Worm (Caenorhabditis elegans) whole organism, L3 larva: ENCODE results near the gene str-101.
"Not testable (repeated sequence)": the region's sequence is repeated elsewhere in the genome, so short reads cannot be mapped to it uniquely, and the experiment has no call there.

Source experiments
- R02D3.7 ChIP-seq: fragments of 150-350 bp; optimal IDR thresholded peaks from 2 replicates; lab custom pipeline; 2014; ENCODE audit warnings: missing biosample characterization, missing genetic modification characterization
- ZK546.5 ChIP-seq: sonication (generic microtip); optimal IDR thresholded peaks from 2 replicates; lab custom pipeline; 2017; ENCODE audit warnings: missing biosample characterization, missing genetic modification characterization
- aly-2 ChIP-seq: fragments of 150-350 bp; optimal IDR thresholded peaks from 2 replicates; lab custom pipeline; 2014; ENCODE audit warnings: missing biosample characterization, missing genetic modification characterization
- ama-1 ChIP-seq: fragments of 150-350 bp; optimal IDR thresholded peaks from 2 replicates; lab custom pipeline; 2018
- daf-12 ChIP-seq: fragments of 150-350 bp; optimal IDR thresholded peaks from 2 replicates; lab custom pipeline; 2014; ENCODE audit warnings: missing biosample characterization, missing genetic modification reagents, missing genetic modification characterization
- egl-27 ChIP-seq: sonication (generic microtip); optimal IDR thresholded peaks from 4 replicates; lab custom pipeline; 2017; ENCODE audit warnings: missing biosample characterization, missing genetic modification reagents, missing genetic modification characterization
- egl-5 ChIP-seq: fragments of 150-350 bp; optimal IDR thresholded peaks from 2 replicates; lab custom pipeline; 2017; ENCODE audit warnings: missing biosample characterization, missing genetic modification reagents, missing genetic modification characterization, inconsistent platforms
- elt-1 ChIP-seq: fragments of 150-350 bp; optimal IDR thresholded peaks from 2 replicates; lab custom pipeline; 2014; ENCODE audit warnings: missing biosample characterization, missing genetic modification characterization
- elt-2 ChIP-seq: sonication (generic microtip); optimal IDR thresholded peaks from 2 replicates; lab custom pipeline; 2016; ENCODE audit warnings: missing genetic modification reagents, mild to moderate bottlenecking, missing genetic modification characterization, missing compliant biosample characterization
- elt-3 ChIP-seq, 3 experiments: fragments of 150-350 bp in 1 of 3; sonication (generic microtip) in 2 of 3; optimal IDR thresholded peaks; 2 replicates in 2 of 3; 4 replicates in 1 of 3; lab custom pipeline; 2014 to 2017; ENCODE audit warnings: missing biosample characterization in 3 of 3, missing genetic modification characterization in 3 of 3
- eor-1 ChIP-seq, 2 experiments: fragments of 150-350 bp; optimal IDR thresholded peaks; 2 replicates each; lab custom pipeline; 2014 to 2018; ENCODE audit warnings: missing biosample characterization in 2 of 2, missing genetic modification characterization in 2 of 2
- fkh-2 ChIP-seq: fragments of 150-350 bp; optimal IDR thresholded peaks from 2 replicates; lab custom pipeline; 2014; ENCODE audit warnings: missing biosample characterization, missing genetic modification reagents, missing genetic modification characterization
- fos-1 ChIP-seq: fragments of 150-350 bp; optimal IDR thresholded peaks from 2 replicates; lab custom pipeline; 2014; ENCODE audit warnings: missing biosample characterization, missing genetic modification characterization
- hmg-11 ChIP-seq: sonication (generic microtip); optimal IDR thresholded peaks from 2 replicates; lab custom pipeline; 2016; ENCODE audit warnings: missing genetic modification characterization, missing compliant biosample characterization
- lin-15B ChIP-seq: fragments of 150-350 bp; optimal IDR thresholded peaks from 2 replicates; lab custom pipeline; 2014; ENCODE audit warnings: missing biosample characterization, missing genetic modification characterization
- lin-39 ChIP-seq: fragments of 150-350 bp; optimal IDR thresholded peaks from 2 replicates; lab custom pipeline; 2018; ENCODE audit warnings: missing biosample characterization, missing genetic modification reagents, missing genetic modification characterization
- lsy-12 ChIP-seq: sonication (generic microtip); optimal IDR thresholded peaks from 2 replicates; lab custom pipeline; 2016; ENCODE audit warnings: mild to moderate bottlenecking, missing genetic modification characterization, missing compliant biosample characterization
- mml-1 ChIP-seq: fragments of 150-350 bp; sonication (generic microtip); optimal IDR thresholded peaks from 3 replicates; lab custom pipeline; 2014; ENCODE audit warnings: missing biosample characterization, missing genetic modification characterization
- nhr-11 ChIP-seq: fragments of 150-350 bp; optimal IDR thresholded peaks from 2 replicates; lab custom pipeline; 2014; ENCODE audit warnings: missing biosample characterization, missing genetic modification characterization
- nhr-23 ChIP-seq: fragments of 150-350 bp; optimal IDR thresholded peaks from 2 replicates; lab custom pipeline; 2014; ENCODE audit warnings: missing biosample characterization, missing genetic modification reagents, missing genetic modification characterization
- nhr-237 ChIP-seq: fragments of 150-350 bp; optimal IDR thresholded peaks from 2 replicates; lab custom pipeline; 2014; ENCODE audit warnings: missing biosample characterization, missing genetic modification characterization
- nhr-28 ChIP-seq: fragments of 150-350 bp; optimal IDR thresholded peaks from 2 replicates; lab custom pipeline; 2014; ENCODE audit warnings: missing biosample characterization, missing genetic modification characterization
- nhr-43 ChIP-seq: sonication (generic microtip); optimal IDR thresholded peaks from 2 replicates; lab custom pipeline; 2016; ENCODE audit warnings: mild to moderate bottlenecking, missing genetic modification characterization, missing compliant biosample characterization; ENCODE audit not compliant: poor library complexity, severe bottlenecking
- nhr-67 ChIP-seq: fragments of 150-350 bp; optimal IDR thresholded peaks from 2 replicates; lab custom pipeline; 2014; ENCODE audit warnings: missing biosample characterization, missing genetic modification characterization
- nhr-76 ChIP-seq: fragments of 150-350 bp; sonication (generic microtip); optimal IDR thresholded peaks from 5 replicates; lab custom pipeline; 2014; ENCODE audit warnings: missing biosample characterization, missing genetic modification characterization
- nhr-77 ChIP-seq: fragments of 150-350 bp; optimal IDR thresholded peaks from 2 replicates; lab custom pipeline; 2014; ENCODE audit warnings: missing biosample characterization, missing genetic modification characterization
- pha-4 ChIP-seq: fragments of 150-350 bp; optimal IDR thresholded peaks from 2 replicates; lab custom pipeline; 2014; ENCODE audit warnings: missing biosample characterization, missing genetic modification reagents, missing genetic modification characterization
- pqm-1 ChIP-seq: fragments of 150-350 bp; optimal IDR thresholded peaks from 2 replicates; lab custom pipeline; 2017; ENCODE audit warnings: missing biosample characterization, missing genetic modification characterization, inconsistent platforms
- sea-2 ChIP-seq: fragments of 150-350 bp; sonication (generic microtip); optimal IDR thresholded peaks from 4 replicates; lab custom pipeline; 2014; ENCODE audit warnings: missing biosample characterization, missing genetic modification reagents, missing genetic modification characterization
- snpc-4 ChIP-seq: fragments of 150-350 bp; optimal IDR thresholded peaks from 2 replicates; lab custom pipeline; 2014; ENCODE audit warnings: missing biosample characterization, missing genetic modification characterization
- unc-39 ChIP-seq: sonication (generic microtip); optimal IDR thresholded peaks from 4 replicates; lab custom pipeline; 2017; ENCODE audit warnings: missing biosample characterization, missing genetic modification characterization
- unc-62 ChIP-seq: fragments of 150-350 bp; sonication (generic microtip); optimal IDR thresholded peaks from 4 replicates; lab custom pipeline; 2014; ENCODE audit warnings: missing biosample characterization, missing genetic modification reagents, missing genetic modification characterization
- zag-1 ChIP-seq: fragments of 150-350 bp; optimal IDR thresholded peaks from 2 replicates; lab custom pipeline; 2014; ENCODE audit warnings: missing biosample characterization, missing genetic modification characterization
- ztf-11 ChIP-seq: fragments of 150-350 bp; optimal IDR thresholded peaks from 2 replicates; lab custom pipeline; 2014; ENCODE audit warnings: missing biosample characterization, missing genetic modification characterization
- ztf-4 ChIP-seq: fragments of 150-350 bp; optimal IDR thresholded peaks from 2 replicates; lab custom pipeline; 2014; ENCODE audit warnings: missing biosample characterization, missing genetic modification characterization

The str-101 gene

DNA sequence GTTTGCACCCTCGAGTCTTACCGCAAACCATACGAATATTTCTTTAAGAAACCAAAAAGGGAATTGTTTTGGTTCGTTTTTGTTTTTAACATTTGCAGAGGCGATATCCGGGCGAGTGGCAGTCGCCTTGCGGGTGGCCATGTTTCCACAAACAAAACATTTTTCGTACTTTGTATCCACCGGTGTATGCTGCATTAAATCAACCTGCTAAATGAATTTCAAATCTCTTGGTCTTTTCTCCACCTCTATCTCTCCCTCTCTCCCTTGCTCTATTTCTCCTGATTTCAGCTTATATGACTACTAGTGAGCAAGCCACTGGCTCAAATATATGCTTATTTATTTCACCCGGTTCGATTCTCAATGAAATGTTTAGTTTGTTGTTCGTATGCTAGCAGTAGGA lies 34.6 kb downstream of the str-101 start, which contains the start of gene nhr-52:
TSS of gene nhr-52 (plus strand) at position 301 of the 400 bp plus-strand sequence.
- TF ChIP-seq hmg-11: no peak
- no peak for TF ChIP-seq nhr-76
- no peak for TF ChIP-seq nhr-77 (tag; lab: Kevin White, UChicago)
- no peak for TF ChIP-seq elt-3 (tag; optimal IDR thresholded peaks at IDR 0.05; lab: Kevin White, UChicago)
- no peak for TF ChIP-seq unc-62
- no peak for TF ChIP-seq lin-15B
- TF ChIP-seq zag-1 (tag; lab: Kevin White, UChicago): no peak
- TF ChIP-seq elt-2 (tag; lab: Kevin White, UChicago): no peak
- no peak for TF ChIP-seq daf-12
- TF ChIP-seq pqm-1 (tag; lab: Kevin White, UChicago): no peak
- no peak for TF ChIP-seq egl-5
- no peak for TF ChIP-seq pha-4 (tag; lab: Kevin White, UChicago)
- no peak for TF ChIP-seq ZK546.5 (tag; lab: Kevin White, UChicago)
- TF ChIP-seq snpc-4 (tag; lab: Kevin White, UChicago): no peak
- no peak for TF ChIP-seq aly-2 (tag; lab: Kevin White, UChicago)
- no peak for TF ChIP-seq mml-1 (tag; lab: Kevin White, UChicago)
- no peak for TF ChIP-seq ztf-4 (tag; lab: Kevin White, UChicago)
- TF ChIP-seq lin-39 (tag; lab: Kevin White, UChicago): no peak

DNA sequence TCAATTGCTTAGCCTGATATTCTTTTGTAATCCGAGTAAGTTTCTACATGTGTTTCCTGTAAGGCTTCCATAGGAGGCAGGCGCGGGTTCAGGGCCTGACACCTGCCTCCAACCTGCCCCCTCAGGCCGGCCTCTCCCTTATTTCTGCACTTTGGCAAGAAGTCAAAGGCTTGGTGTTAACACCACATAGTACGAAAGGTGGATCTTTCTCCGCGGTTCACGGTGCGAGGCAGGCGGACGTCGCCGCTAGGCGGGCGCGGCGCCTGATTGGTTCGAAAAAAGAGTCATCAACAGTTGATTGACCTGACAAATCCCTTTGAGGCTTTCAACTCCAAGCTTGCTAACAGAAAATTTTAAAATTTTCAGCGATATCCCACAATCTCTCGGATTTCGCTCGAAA lies 36.9 kb downstream of the str-101 start:
- TF ChIP-seq nhr-11 (tag; lab: Kevin White, UChicago) (no peak), hmg-11 (no peak), egl-27 (tag; lab: Kevin White, UChicago) (no peak), pqm-1 (tag; lab: Kevin White, UChicago) (no peak), sea-2 (GFP tag; lab: Kevin White, UChicago) (no peak), nhr-23 (tag; lab: Kevin White, UChicago) (no peak), eor-1 (tag; optimal IDR thresholded peaks at IDR 0.05; lab: Kevin White, UChicago) (no peak), mml-1 (tag; lab: Kevin White, UChicago) (no peak), lsy-12 (tag; lab: Kevin White, UChicago) (no peak), nhr-43 (tag; lab: Kevin White, UChicago) (no peak), elt-1 (no peak), elt-2 (tag; lab: Kevin White, UChicago) (no peak)

DNA sequence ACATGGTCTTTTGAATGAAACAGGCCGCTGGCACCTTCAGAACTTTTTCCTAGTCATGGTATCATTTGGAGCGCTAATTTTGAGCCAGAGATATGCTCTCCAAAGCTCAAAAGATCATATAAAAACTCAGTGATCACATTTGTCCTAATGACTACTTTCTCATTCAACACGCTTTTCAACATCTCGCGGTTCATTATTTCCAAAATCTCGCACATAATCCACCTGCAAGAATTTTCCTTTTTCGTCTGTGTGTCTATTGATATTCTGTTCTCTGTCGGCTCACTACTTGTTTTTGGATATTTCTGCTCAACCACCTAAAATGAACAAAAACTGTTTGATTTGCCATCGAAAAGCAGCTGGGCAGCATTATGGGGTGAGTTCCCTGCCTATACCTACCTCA lies 38.1 kb downstream of the str-101 start, which contains the start of gene nhr-51:
TSS of gene nhr-51 (plus strand) at position 301 of the 400 bp plus-strand sequence.
- TF ChIP-seq ztf-11 (tag; lab: Kevin White, UChicago) (no peak), nhr-28 (no peak), hmg-11 (no peak), elt-1 (no peak), fos-1 (tag; lab: Kevin White, UChicago) (no peak), unc-62 (no peak), sea-2 (GFP tag; lab: Kevin White, UChicago) (no peak), fkh-2 (tag; lab: Kevin White, UChicago) (no peak), lin-39 (tag; lab: Kevin White, UChicago) (no peak), nhr-237 (tag; lab: Kevin White, UChicago) (no peak)

DNA sequence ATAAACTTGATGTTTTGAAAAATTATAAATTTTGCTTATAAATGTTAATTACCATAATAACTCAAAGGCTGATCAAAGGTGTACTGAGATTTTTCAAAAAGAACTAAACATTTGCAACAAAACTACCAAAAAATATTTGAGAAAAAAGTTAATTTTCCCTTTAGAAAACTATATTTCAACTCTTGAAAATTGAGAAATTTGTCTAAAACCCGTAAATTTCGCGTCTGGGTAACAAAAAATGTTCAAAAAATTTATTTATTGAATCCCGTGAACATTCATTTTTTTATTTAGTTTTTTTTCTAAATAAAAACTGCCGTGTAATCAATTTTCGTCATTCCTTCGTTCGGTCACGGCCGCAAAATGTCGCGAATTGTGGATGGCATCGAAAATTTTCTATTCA lies 41.7 kb downstream of the str-101 start, which contains the start of gene K06B4.15:
TSS of gene K06B4.15 (plus strand) at position 301 of the 400 bp plus-strand sequence.
- TF ChIP-seq unc-39, nhr-237, elt-2 (tag; lab: Kevin White, UChicago): not testable (repeated sequence)

DNA sequence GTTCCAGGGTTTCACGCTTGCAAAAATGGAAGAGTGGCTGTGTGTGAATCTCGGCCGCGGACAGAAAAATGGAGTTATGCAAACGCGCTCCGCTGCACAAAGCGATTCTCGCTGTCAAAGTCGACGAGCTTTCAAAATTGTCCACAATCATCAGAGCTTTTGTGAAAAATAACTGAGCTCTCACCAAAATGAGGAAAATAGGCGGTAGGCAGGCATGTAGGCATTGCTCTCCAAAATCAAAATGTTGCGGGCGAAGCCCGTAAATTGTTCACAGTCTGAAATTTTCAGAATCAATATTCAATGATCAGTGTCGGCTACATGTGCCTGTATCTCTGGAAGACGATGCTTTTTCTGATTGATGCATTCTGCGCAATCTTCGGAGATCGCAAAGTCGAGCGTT lies 42.9 kb downstream of the str-101 start, which contains the start of gene K06B4.4:
TSS of gene K06B4.4 (plus strand) at position 301 of the 400 bp plus-strand sequence.
- TF ChIP-seq R02D3.7 (tag; lab: Kevin White, UChicago) (no peak), ama-1 (lab: Kevin White, UChicago) (no peak), egl-27 (tag; lab: Kevin White, UChicago) (no peak), lin-15B (no peak), fkh-2 (tag; lab: Kevin White, UChicago) (no peak), nhr-67 (no peak), nhr-237 (tag; lab: Kevin White, UChicago) (no peak)
- TF ChIP-seq, all 47 proteins: peak for 0
